Worm (Caenorhabditis elegans) whole organism, L1 larva: ENCODE measurements around the gene hipr-1.

Experiments
- C04F5.9 ChIP-seq: sonication (generic microtip); optimal IDR thresholded peaks from 2 replicates; lab custom pipeline; 2016; ENCODE audit warnings: missing genetic modification characterization, missing compliant biosample characterization
- aly-2 ChIP-seq: fragments of 150-350 bp; optimal IDR thresholded peaks from 2 replicates; lab custom pipeline; 2014; ENCODE audit warnings: missing biosample characterization, missing genetic modification characterization
- ama-1 ChIP-seq: fragments of 150-350 bp; optimal IDR thresholded peaks from 2 replicates; lab custom pipeline; 2014
- blmp-1 ChIP-seq: fragments of 150-350 bp; optimal IDR thresholded peaks from 2 replicates; lab custom pipeline; 2014; ENCODE audit warnings: missing biosample characterization, missing genetic modification characterization
- ceh-63 ChIP-seq: fragments of 200-800 bp; sonication (Bioruptor generic); optimal IDR thresholded peaks from 2 replicates; lab custom pipeline; 2018; ENCODE audit warnings: mild to moderate bottlenecking, missing genetic modification characterization, missing compliant biosample characterization
- ceh-90 ChIP-seq: sonication (generic microtip); optimal IDR thresholded peaks from 2 replicates; lab custom pipeline; 2016; ENCODE audit warnings: missing genetic modification characterization, missing compliant biosample characterization
- dpl-1 ChIP-seq, 3 experiments: fragments of 150-350 bp in 2 of 3; sonication (generic microtip) in 1 of 3; optimal IDR thresholded peaks; 2 replicates each; lab custom pipeline; 2014 to 2017; ENCODE audit warnings: missing biosample characterization in 3 of 3, missing genetic modification characterization in 3 of 3, missing genetic modification reagents in 3 of 3
- dsc-1 ChIP-seq: sonication (generic microtip); optimal IDR thresholded peaks from 2 replicates; lab custom pipeline; 2016; ENCODE audit warnings: mild to moderate bottlenecking, missing genetic modification characterization, missing compliant biosample characterization
- efl-1 ChIP-seq, 4 experiments: fragments of 150-350 bp; optimal IDR thresholded peaks in 3 of 4; peaks in 1 of 4; 1 replicate in 1 of 4; 2 replicates in 3 of 4; lab custom pipeline; 2014; ENCODE audit warnings: missing biosample characterization in 2 of 4, missing genetic modification characterization in 2 of 4, missing genetic modification reagents in 2 of 4
- efl-3 ChIP-seq: fragments of 200-800 bp; sonication (Bioruptor generic); optimal IDR thresholded peaks from 2 replicates; lab custom pipeline; 2018; ENCODE audit warnings: mild to moderate bottlenecking, missing genetic modification characterization, missing compliant biosample characterization
- fkh-10 ChIP-seq: sonication (generic microtip); optimal IDR thresholded peaks from 2 replicates; lab custom pipeline; 2017; ENCODE audit warnings: missing biosample characterization, missing genetic modification reagents, missing genetic modification characterization
- fkh-8 ChIP-seq: sonication (generic microtip); optimal IDR thresholded peaks from 2 replicates; lab custom pipeline; 2016; ENCODE audit warnings: mild to moderate bottlenecking, missing genetic modification characterization, missing compliant biosample characterization
- hlh-17 ChIP-seq: fragments of 200-800 bp; sonication (Bioruptor generic); optimal IDR thresholded peaks from 2 replicates; lab custom pipeline; 2018; ENCODE audit warnings: missing genetic modification characterization, mild to moderate bottlenecking, missing compliant biosample characterization, moderate library complexity, borderline replicate concordance
- irx-1 ChIP-seq: sonication (generic microtip); optimal IDR thresholded peaks from 2 replicates; lab custom pipeline; 2016; ENCODE audit warnings: missing genetic modification characterization, missing compliant biosample characterization
- lin-14 ChIP-seq: fragments of 200-800 bp; sonication (Bioruptor generic); optimal IDR thresholded peaks from 2 replicates; lab custom pipeline; 2018; ENCODE audit warnings: mild to moderate bottlenecking, missing genetic modification characterization, moderate library complexity, missing compliant biosample characterization
- lin-15B ChIP-seq: fragments of 150-350 bp; sonication (generic microtip); optimal IDR thresholded peaks from 3 replicates; lab custom pipeline; 2014; ENCODE audit warnings: missing biosample characterization, missing genetic modification characterization
- lin-35 ChIP-seq, 2 experiments: fragments of 150-350 bp; optimal IDR thresholded peaks; 2 replicates each; lab custom pipeline; 2014; ENCODE audit warnings: missing biosample characterization in 2 of 2, missing genetic modification characterization in 2 of 2, missing genetic modification reagents in 2 of 2
- lir-3 ChIP-seq: sonication (generic microtip); optimal IDR thresholded peaks from 2 replicates; lab custom pipeline; 2016; ENCODE audit warnings: mild to moderate bottlenecking, missing genetic modification characterization, moderate library complexity, missing compliant biosample characterization; ENCODE audit not compliant: poor library complexity
- lsy-2 ChIP-seq, 2 experiments: fragments of 150-350 bp; optimal IDR thresholded peaks; 2 replicates each; lab custom pipeline; 2014; ENCODE audit warnings: missing biosample characterization in 2 of 2, missing genetic modification characterization in 2 of 2
- mab-9 ChIP-seq: fragments of 200-800 bp; sonication (Bioruptor generic); IDR thresholded peaks from 2 replicates; pipeline ENCODE4 v1.3.6; 2022; ENCODE audit warnings: missing genetic modification reagents, missing genetic modification characterization, missing compliant biosample characterization
- mef-2 ChIP-seq: fragments of 150-350 bp; optimal IDR thresholded peaks from 2 replicates; lab custom pipeline; 2014; ENCODE audit warnings: missing biosample characterization, missing genetic modification characterization
- mep-1 ChIP-seq: fragments of 150-350 bp; optimal IDR thresholded peaks from 2 replicates; lab custom pipeline; 2014; ENCODE audit warnings: missing biosample characterization, missing genetic modification characterization
- nhr-12 ChIP-seq: sonication (generic microtip); optimal IDR thresholded peaks from 2 replicates; lab custom pipeline; 2017; ENCODE audit warnings: missing biosample characterization, missing genetic modification characterization
- nhr-20 ChIP-seq: sonication (generic microtip); optimal IDR thresholded peaks from 2 replicates; lab custom pipeline; 2016; ENCODE audit warnings: mild to moderate bottlenecking, missing genetic modification characterization, missing compliant biosample characterization
- nhr-237 ChIP-seq: fragments of 150-350 bp; optimal IDR thresholded peaks from 2 replicates; lab custom pipeline; 2014; ENCODE audit warnings: missing biosample characterization, missing genetic modification characterization
- nhr-47 ChIP-seq: sonication (generic microtip); optimal IDR thresholded peaks from 2 replicates; lab custom pipeline; 2016; ENCODE audit warnings: mild to moderate bottlenecking, missing genetic modification characterization, moderate library complexity, missing compliant biosample characterization
- nhr-71 ChIP-seq: sonication (generic microtip); optimal IDR thresholded peaks from 2 replicates; lab custom pipeline; 2016; ENCODE audit warnings: mild to moderate bottlenecking, missing genetic modification characterization, moderate library complexity, missing compliant biosample characterization
- nhr-77 ChIP-seq: fragments of 150-350 bp; optimal IDR thresholded peaks from 2 replicates; lab custom pipeline; 2014; ENCODE audit warnings: missing biosample characterization, missing genetic modification characterization
- nhr-85 ChIP-seq: sonication (generic microtip); peaks from one replicate; lab custom pipeline; 2016; ENCODE audit warnings: missing genetic modification characterization, inconsistent platforms, missing compliant biosample characterization
- nhr-90 ChIP-seq: sonication (generic microtip); optimal IDR thresholded peaks from 2 replicates; lab custom pipeline; 2016; ENCODE audit warnings: mild to moderate bottlenecking, missing genetic modification characterization, missing compliant biosample characterization; ENCODE audit not compliant: poor library complexity
- rnt-1 ChIP-seq: sonication (generic microtip); optimal IDR thresholded peaks from 2 replicates; lab custom pipeline; 2016; ENCODE audit warnings: mild to moderate bottlenecking, missing genetic modification characterization, moderate library complexity, missing compliant biosample characterization
- skn-1 ChIP-seq: fragments of 150-350 bp; optimal IDR thresholded peaks from 2 replicates; lab custom pipeline; 2014; ENCODE audit warnings: missing biosample characterization, missing genetic modification characterization
- snu-23 ChIP-seq: sonication (generic microtip); optimal IDR thresholded peaks from 2 replicates; lab custom pipeline; 2016; ENCODE audit warnings: missing genetic modification characterization, missing compliant biosample characterization
- swsn-7 ChIP-seq: sonication (generic microtip); optimal IDR thresholded peaks from 2 replicates; lab custom pipeline; 2016; ENCODE audit warnings: missing genetic modification characterization, missing compliant biosample characterization
- unc-62 ChIP-seq: fragments of 150-350 bp; optimal IDR thresholded peaks from 2 replicates; lab custom pipeline; 2014; ENCODE audit warnings: missing biosample characterization, missing genetic modification reagents, missing genetic modification characterization
- unc-98 ChIP-seq: fragments of 200-800 bp; sonication (Bioruptor generic); IDR thresholded peaks from 2 replicates; pipeline ENCODE4 v1.3.6; 2022; ENCODE audit warnings: missing genetic modification characterization, missing compliant biosample characterization
- zip-4 ChIP-seq: fragments of 200-800 bp; sonication (Bioruptor generic); optimal IDR thresholded peaks from 2 replicates; lab custom pipeline; 2018; ENCODE audit warnings: mild to moderate bottlenecking, missing genetic modification characterization, moderate library complexity, missing compliant biosample characterization
- ztf-11 ChIP-seq, 2 experiments: sonication (generic microtip); optimal IDR thresholded peaks; 2 replicates each; lab custom pipeline; 2016 to 2017; ENCODE audit warnings: missing genetic modification characterization in 2 of 2, missing biosample characterization in 1 of 2, missing compliant biosample characterization in 1 of 2

Gene hipr-1

ce11 chrIII:8683679-8684263, 36.2 kb upstream of the hipr-1 start, which contains the start of gene fli-1:
Gene fli-1, minus strand, starts transcription at chrIII:8683736.
- TF ChIP-seq fkh-10 = no peak
- TF ChIP-seq blmp-1 (tag; lab: Kevin White, UChicago) = peak; percentile 22
- peak; percentile 77 for TF ChIP-seq rnt-1
- TF ChIP-seq nhr-20 (tag; lab: Kevin White, UChicago) = no peak
- TF ChIP-seq fkh-8 (tag; lab: Kevin White, UChicago) = peak; percentile 11
- TF ChIP-seq swsn-7 (tag; lab: Kevin White, UChicago) = peak; percentile 5
- TF ChIP-seq ztf-11 (tag; optimal IDR thresholded peaks at IDR 0.05; lab: Kevin White, UChicago) = peak in 1 of 2 experiments; percentile 14
- TF ChIP-seq lin-15B (tag; lab: Kevin White, UChicago) = no peak
- TF ChIP-seq lin-14 (GFP tag; lab: Kevin White, UChicago) = peak; percentile 82
- no peak for TF ChIP-seq nhr-85 (tag; lab: Kevin White, UChicago)
- peak; percentile 7 to 33 for TF ChIP-seq lsy-2 (tag; optimal IDR thresholded peaks at IDR 0.05; lab: Kevin White, UChicago)
- TF ChIP-seq unc-98 (GFP tag; lab: Robert Waterston, UW) = 0 out of 2 replicates have a peak, but pooled peaks have one; percentile 13
- peak; percentile 35 for TF ChIP-seq nhr-90 (tag; lab: Kevin White, UChicago)
- TF ChIP-seq lir-3 = peak; percentile 38
- TF ChIP-seq dpl-1 (GFP tag; optimal IDR thresholded peaks at IDR 0.05; lab: Kevin White, UChicago) = peak in 1 of 3 experiments; percentile 36
- TF ChIP-seq mep-1 (tag; lab: Kevin White, UChicago) = peak; percentile 44
- TF ChIP-seq nhr-71 = peak; percentile 42
- TF ChIP-seq lin-35 (GFP tag; optimal IDR thresholded peaks at IDR 0.05; lab: Kevin White, UChicago) = peak in 1 of 2 experiments; percentile 32
- TF ChIP-seq snu-23 (GFP tag; lab: Kevin White, UChicago) = peak; percentile 28
- TF ChIP-seq dsc-1 (tag; lab: Kevin White, UChicago) = peak; percentile 3
- peak; percentile 45 for TF ChIP-seq nhr-47 (tag; lab: Kevin White, UChicago)
- peak; percentile 0 to 40 for TF ChIP-seq efl-1 (optimal IDR thresholded peaks at IDR 0.05; lab: Kevin White, UChicago)
- TF ChIP-seq efl-1 (GFP tag; optimal IDR thresholded peaks at IDR 0.05 in 1 of 2; lab: Kevin White, UChicago) = peak; percentile 36 to 42
- TF ChIP-seq ceh-90 (tag; lab: Kevin White, UChicago) = peak; percentile 60
- TF ChIP-seq skn-1 (tag; lab: Kevin White, UChicago) = peak; percentile 16
- TF ChIP-seq ceh-63 (GFP tag; lab: Kevin White, UChicago) = no peak
- TF ChIP-seq, all 84 proteins: peak for 20

DNA sequence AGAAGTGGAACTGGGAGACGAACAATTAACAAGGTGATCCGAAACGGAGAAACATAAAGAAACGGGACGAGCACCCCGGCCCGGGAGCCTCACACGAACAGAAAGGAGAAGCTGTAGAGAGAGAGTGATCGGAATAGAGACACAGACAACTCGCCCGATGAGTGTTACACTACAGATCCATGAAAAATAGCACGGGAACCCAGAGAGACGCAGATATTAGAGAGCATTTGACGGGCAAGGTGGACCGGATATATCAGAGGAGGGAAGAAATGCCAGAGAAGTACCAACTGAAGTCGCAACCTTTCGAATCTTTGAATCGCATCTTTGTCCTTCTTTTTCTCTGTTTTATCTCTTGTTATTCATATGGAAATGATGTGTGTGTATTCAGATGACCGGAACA, 35.6 kb upstream of the hipr-1 start, which contains the start of gene anmt-1:
TSS of gene anmt-1 (plus strand) at position 388 of the 400 bp plus-strand sequence.
- TF ChIP-seq nhr-12 (tag; lab: Kevin White, UChicago) (no peak), irx-1 (tag; lab: Kevin White, UChicago) (no peak), zip-4 (no peak), mab-9 (GFP tag; lab: Robert Waterston, UW) (no peak), mef-2 (no peak), swsn-7 (tag; lab: Kevin White, UChicago) (no peak), C04F5.9 (tag; lab: Kevin White, UChicago) (no peak), ama-1 (lab: Kevin White, UChicago) (no peak), efl-3 (GFP tag; lab: Kevin White, UChicago) (no peak), rnt-1 (peak; percentile 57), nhr-71 (peak; percentile 36), mep-1 (tag; lab: Kevin White, UChicago) (no peak), unc-62 (no peak), efl-1 (optimal IDR thresholded peaks at IDR 0.05; lab: Kevin White, UChicago) (peak in 1 of 2 experiments; percentile 10), efl-1 (GFP tag; optimal IDR thresholded peaks at IDR 0.05 in 1 of 2; lab: Kevin White, UChicago) (no peak), lin-14 (GFP tag; lab: Kevin White, UChicago) (peak; percentile 59), nhr-77 (tag; lab: Kevin White, UChicago) (no peak), lir-3 (no peak), ztf-11 (tag; optimal IDR thresholded peaks at IDR 0.05; lab: Kevin White, UChicago) (no peak), hlh-17 (GFP tag; lab: Kevin White, UChicago) (no peak), aly-2 (tag; lab: Kevin White, UChicago) (no peak), snu-23 (GFP tag; lab: Kevin White, UChicago) (peak; percentile 12), nhr-237 (no peak), skn-1 (tag; lab: Kevin White, UChicago) (no peak)
